Worm (Caenorhabditis elegans) whole organism, L4/young adult: ENCODE results near the gene F36H9.2.

Source experiments
- W03F9.2 ChIP-seq: fragments of 150-350 bp; optimal IDR thresholded peaks from 2 replicates; lab custom pipeline; 2014; ENCODE audit warnings: missing biosample characterization, missing genetic modification characterization
- dao-5 ChIP-seq: sonication (generic microtip); optimal IDR thresholded peaks from 2 replicates; lab custom pipeline; 2016; ENCODE audit warnings: missing genotype, missing genetic modification characterization, moderate library complexity, missing compliant biosample characterization
- him-1 ChIP-seq: sonication (generic microtip); optimal IDR thresholded peaks from 2 replicates; lab custom pipeline; 2016; ENCODE audit warnings: missing genotype, missing genetic modification reagents, missing genetic modification characterization, missing compliant biosample characterization

DNA sequence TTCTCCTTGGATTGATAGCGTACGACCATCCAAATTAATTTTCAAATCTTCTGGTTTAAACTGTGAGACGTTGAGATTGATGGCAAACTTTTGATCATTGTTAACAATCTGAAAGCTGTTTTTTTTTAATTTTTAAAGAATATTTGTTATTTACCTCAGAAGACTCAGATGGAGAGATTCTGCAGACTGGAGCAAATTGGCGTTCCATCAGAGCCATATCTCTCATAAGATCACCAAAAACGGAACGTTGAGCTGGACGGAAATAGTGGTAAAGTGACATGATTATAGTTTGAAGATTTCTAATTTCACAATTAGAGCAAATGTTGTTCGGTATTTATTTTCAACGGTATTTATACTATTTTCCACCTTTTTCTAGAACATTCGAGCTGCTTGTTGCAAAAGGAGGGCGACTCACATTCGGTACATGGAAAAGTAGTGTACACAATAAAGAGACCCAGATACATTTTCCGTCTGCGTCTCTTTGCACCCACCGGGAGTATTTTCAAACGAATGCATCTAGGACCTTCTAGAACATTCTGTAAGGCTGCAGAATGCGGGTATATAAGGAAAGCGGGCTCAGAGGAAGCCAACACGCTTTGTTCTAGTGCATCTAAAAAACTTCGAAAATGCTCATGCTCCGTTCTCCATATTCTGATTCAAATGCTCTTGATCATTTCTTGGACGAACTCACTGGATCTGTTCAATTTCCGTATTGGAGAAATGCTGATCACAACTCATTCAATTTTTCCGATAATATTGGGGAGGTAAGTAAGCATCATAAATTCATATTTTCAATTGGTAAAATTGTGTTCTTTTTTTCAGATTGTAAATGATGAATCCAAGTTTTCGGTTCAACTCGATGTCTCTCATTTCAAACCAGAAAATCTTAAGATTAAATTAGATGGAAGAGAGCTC is 16.6 kb downstream of the F36H9.2 start, which contains the start of the genes hsp-16.2 and hsp-16.41:
- no peak for TF ChIP-seq dao-5
- no peak for TF ChIP-seq him-1
- TF ChIP-seq W03F9.2 (tag; lab: Kevin White, UChicago) = peak; percentile 6
